Fruit fly (Drosophila melanogaster) whole organism, embryonic: Measurements from ENCODE around the gene CG31131.

Experiments used
- Atf3 ChIP-seq: fragments of 200-800 bp; sonication (Bioruptor generic); optimal IDR thresholded peaks from 3 replicates; lab custom pipeline; 2016; ENCODE audit warnings: missing biosample characterization, missing genetic modification characterization
- CG10565 ChIP-seq: fragments of 200-800 bp; sonication (Bioruptor generic); optimal IDR thresholded peaks from 3 replicates; lab custom pipeline; 2016; ENCODE audit warnings: missing biosample characterization, mild to moderate bottlenecking, missing genetic modification characterization
- CG10959 ChIP-seq: fragments of 200-800 bp; sonication (Bioruptor generic); IDR thresholded peaks from 2 replicates; pipeline ENCODE4 v1.3.6; 2022; ENCODE audit warnings: missing biosample characterization, missing genetic modification characterization
- CG13296 ChIP-seq: fragments of 200-800 bp; sonication (Bioruptor generic); optimal IDR thresholded peaks from 3 replicates; lab custom pipeline; 2018; ENCODE audit warnings: missing biosample characterization, mild to moderate bottlenecking, missing genetic modification characterization
- CG14710 ChIP-seq: fragments of 200-800 bp; sonication (Bioruptor generic); optimal IDR thresholded peaks from 3 replicates; lab custom pipeline; 2019; ENCODE audit warnings: missing biosample characterization, mild to moderate bottlenecking, missing genetic modification characterization, moderate library complexity
- CG30020 ChIP-seq: fragments of 200-800 bp; optimal IDR thresholded peaks from 2 replicates; lab custom pipeline; 2019; ENCODE audit warnings: missing biosample characterization, mild to moderate bottlenecking, missing genetic modification characterization, moderate library complexity
- CG30403 ChIP-seq: fragments of 200-800 bp; sonication (Bioruptor generic); optimal IDR thresholded peaks from 3 replicates; lab custom pipeline; 2016; ENCODE audit warnings: missing biosample characterization, missing genetic modification characterization
- CG32767 ChIP-seq: fragments of 200-800 bp; sonication (Bioruptor generic); IDR thresholded peaks from 2 replicates; pipeline ENCODE4 v1.3.6; 2022; ENCODE audit warnings: missing biosample characterization, missing genetic modification characterization
- CG32772 ChIP-seq: fragments of 200-800 bp; sonication (Bioruptor generic); IDR thresholded peaks from 2 replicates; pipeline ENCODE4 v1.3.6; 2022; ENCODE audit warnings: missing biosample characterization, missing genetic modification characterization
- CG4328 ChIP-seq: fragments of 200-800 bp; sonication (Bioruptor generic); optimal IDR thresholded peaks from 3 replicates; lab custom pipeline; 2017; ENCODE audit warnings: missing biosample characterization, missing genetic modification reagents, missing genetic modification characterization
- CG6813 ChIP-seq: fragments of 200-800 bp; sonication (Bioruptor generic); optimal IDR thresholded peaks from 2 replicates; lab custom pipeline; 2017; ENCODE audit warnings: missing biosample characterization, missing genetic modification characterization, mild to moderate bottlenecking, moderate library complexity, missing genetic modification reagents
- CG7839 ChIP-seq: fragments of 200-800 bp; sonication (Bioruptor generic); optimal IDR thresholded peaks from 3 replicates; lab custom pipeline; 2018; ENCODE audit warnings: missing biosample characterization, mild to moderate bottlenecking, missing genetic modification characterization, moderate library complexity
- CG8388 ChIP-seq: fragments of 200-800 bp; sonication (Bioruptor generic); optimal IDR thresholded peaks from 2 replicates; lab custom pipeline; 2019; ENCODE audit warnings: missing biosample characterization, mild to moderate bottlenecking, missing genetic modification characterization, moderate library complexity
- CG8944 ChIP-seq: fragments of 200-800 bp; sonication (Bioruptor generic); optimal IDR thresholded peaks from 3 replicates; lab custom pipeline; 2016; ENCODE audit warnings: missing biosample characterization, missing genetic modification characterization
- CG9817 ChIP-seq: fragments of 200-800 bp; sonication (Bioruptor generic); optimal IDR thresholded peaks from 2 replicates; lab custom pipeline; 2018; ENCODE audit warnings: missing biosample characterization, mild to moderate bottlenecking, missing genetic modification characterization, moderate library complexity
- D ChIP-seq, 2 experiments: fragments of 200-800 bp in 1 of 2; fragments of >200 bp in 1 of 2; sonication (Bioruptor generic) in 1 of 2; optimal IDR thresholded peaks; 2 replicates in 1 of 2; 3 replicates in 1 of 2; lab custom pipeline; 2017; ENCODE audit warnings: mild to moderate bottlenecking in 1 of 2, missing biosample characterization in 1 of 2, missing genetic modification characterization in 1 of 2, missing genetic modification reagents in 1 of 2
- ERR ChIP-seq: fragments of 200-800 bp; sonication (Bioruptor generic); optimal IDR thresholded peaks from 2 replicates; lab custom pipeline; 2016; ENCODE audit warnings: missing biosample characterization, missing genetic modification characterization
- Fer3 ChIP-seq: fragments of 200-800 bp; sonication (Bioruptor generic); optimal IDR thresholded peaks from 2 replicates; lab custom pipeline; 2018; ENCODE audit warnings: missing biosample characterization, mild to moderate bottlenecking, missing genetic modification characterization, moderate library complexity
- GATAe ChIP-seq: fragments of 200-800 bp; sonication (Bioruptor generic); conservative IDR thresholded peaks from 2 replicates; pipeline ENCODE4 v1.3.6; 2022; ENCODE audit warnings: missing biosample characterization, missing genetic modification characterization
- Hey ChIP-seq: fragments of 200-800 bp; sonication (Bioruptor generic); optimal IDR thresholded peaks from 3 replicates; lab custom pipeline; 2018; ENCODE audit warnings: missing biosample characterization, mild to moderate bottlenecking, missing genetic modification characterization
- Myb ChIP-seq: fragments of 200-800 bp; sonication (Bioruptor generic); optimal IDR thresholded peaks from 2 replicates; lab custom pipeline; 2016; ENCODE audit warnings: missing biosample characterization, missing genetic modification characterization
- Nf-YB ChIP-seq: fragments of 200-800 bp; sonication (Bioruptor generic); optimal IDR thresholded peaks from 3 replicates; lab custom pipeline; 2019; ENCODE audit warnings: missing biosample characterization, mild to moderate bottlenecking, missing genetic modification characterization, moderate library complexity
- Oli ChIP-seq: fragments of 200-800 bp; sonication (Bioruptor generic); optimal IDR thresholded peaks from 2 replicates; lab custom pipeline; 2018; ENCODE audit warnings: missing biosample characterization, mild to moderate bottlenecking, missing genetic modification characterization, moderate library complexity
- Optix ChIP-seq: fragments of 200-800 bp; sonication (Bioruptor generic); IDR thresholded peaks from 3 replicates; pipeline ENCODE4 v1.3.6; 2022; ENCODE audit warnings: missing biosample characterization, missing genetic modification characterization
- Rx ChIP-seq: fragments of 200-800 bp; sonication (Bioruptor generic); IDR thresholded peaks from 2 replicates; pipeline ENCODE4 v1.3.6; 2022; ENCODE audit warnings: missing biosample characterization, missing genetic modification characterization
- Xrp1 ChIP-seq: fragments of 200-800 bp; sonication (Bioruptor generic); IDR thresholded peaks from 2 replicates; pipeline ENCODE4 v1.3.6; 2022; ENCODE audit warnings: missing biosample characterization, missing genetic modification characterization
- bsh ChIP-seq, 2 experiments: fragments of 200-800 bp; sonication (Bioruptor generic); optimal IDR thresholded peaks; 2 replicates each; lab custom pipeline; 2017 to 2018; ENCODE audit warnings: mild to moderate bottlenecking in 2 of 2, missing biosample characterization in 2 of 2, missing genetic modification characterization in 2 of 2, moderate library complexity in 1 of 2
- cad ChIP-seq: fragments of >200 bp; optimal IDR thresholded peaks from 2 replicates; lab custom pipeline; 2017; ENCODE audit warnings: missing biosample characterization, missing genetic modification characterization
- crp ChIP-seq, 2 experiments: fragments of 200-800 bp; sonication (Bioruptor generic); optimal IDR thresholded peaks; 2 replicates in 1 of 2; 3 replicates in 1 of 2; lab custom pipeline; 2017; ENCODE audit warnings: missing biosample characterization in 2 of 2, missing genetic modification characterization in 2 of 2, mild to moderate bottlenecking in 1 of 2, moderate library complexity in 1 of 2
- dan ChIP-seq: fragments of 200-800 bp; sonication (Bioruptor generic); IDR thresholded peaks from 2 replicates; pipeline ENCODE4 v1.3.6; 2022; ENCODE audit warnings: missing biosample characterization, missing genetic modification characterization
- eve ChIP-seq, 2 experiments: fragments of >200 bp; optimal IDR thresholded peaks; 2 replicates each; lab custom pipeline; 2017; ENCODE audit warnings: missing biosample characterization in 2 of 2, missing genetic modification characterization in 2 of 2
- fd96Cb ChIP-seq: fragments of 200-800 bp; sonication (Bioruptor generic); optimal IDR thresholded peaks from 2 replicates; lab custom pipeline; 2018; ENCODE audit warnings: missing biosample characterization, mild to moderate bottlenecking, missing genetic modification characterization, moderate library complexity
- fru ChIP-seq: fragments of >200 bp; optimal IDR thresholded peaks from 2 replicates; lab custom pipeline; 2017
- grau ChIP-seq: fragments of 200-800 bp; optimal IDR thresholded peaks from 3 replicates; lab custom pipeline; 2019; ENCODE audit warnings: missing biosample characterization, mild to moderate bottlenecking, missing genetic modification characterization, moderate library complexity
- h ChIP-seq: fragments of >200 bp; optimal IDR thresholded peaks from 2 replicates; lab custom pipeline; 2017
- kni ChIP-seq: fragments of 200-800 bp; sonication (Bioruptor generic); optimal IDR thresholded peaks from 3 replicates; lab custom pipeline; 2017; ENCODE audit warnings: mild to moderate bottlenecking, missing biosample characterization, missing genetic modification reagents, missing genetic modification characterization
- lab ChIP-seq: fragments of 200-800 bp; sonication (Bioruptor generic); optimal IDR thresholded peaks from 3 replicates; lab custom pipeline; 2017; ENCODE audit warnings: missing biosample characterization, missing genetic modification characterization, mild to moderate bottlenecking, moderate library complexity, missing genetic modification reagents
- nau ChIP-seq: fragments of 200-800 bp; sonication (Bioruptor generic); optimal IDR thresholded peaks from 3 replicates; lab custom pipeline; 2017; ENCODE audit warnings: missing biosample characterization, mild to moderate bottlenecking, missing genetic modification characterization, missing genetic modification reagents
- nerfin-2 ChIP-seq: fragments of 200-800 bp; sonication (Bioruptor generic); IDR thresholded peaks from 2 replicates; pipeline ENCODE4 v1.3.6; 2022; ENCODE audit warnings: missing biosample characterization, missing genetic modification characterization; ENCODE audit not compliant: partially characterized antibody
- pb ChIP-seq: fragments of 200-800 bp; sonication (Bioruptor generic); optimal IDR thresholded peaks from 3 replicates; lab custom pipeline; 2016; ENCODE audit warnings: missing biosample characterization, missing genetic modification characterization
- peb ChIP-seq: fragments of 200-800 bp; sonication (Bioruptor generic); IDR thresholded peaks from 2 replicates; pipeline ENCODE4 v1.3.6; 2022; ENCODE audit warnings: missing biosample characterization, missing genetic modification characterization
- pnt ChIP-seq: fragments of 200-800 bp; sonication (Bioruptor generic); optimal IDR thresholded peaks from 3 replicates; lab custom pipeline; 2016; ENCODE audit warnings: missing biosample characterization, missing genetic modification characterization
- tio ChIP-seq: fragments of 200-800 bp; sonication (Bioruptor generic); optimal IDR thresholded peaks from 2 replicates; lab custom pipeline; 2017; ENCODE audit warnings: missing biosample characterization, missing genetic modification characterization, inconsistent platforms
- toy ChIP-seq: fragments of 200-800 bp; sonication (Bioruptor generic); IDR thresholded peaks from 2 replicates; pipeline ENCODE4 v1.3.6; 2022; ENCODE audit warnings: missing biosample characterization, missing genetic modification characterization
- vfl ChIP-seq: fragments of 200-800 bp; sonication (Bioruptor generic); optimal IDR thresholded peaks from 2 replicates; lab custom pipeline; 2016; ENCODE audit warnings: missing biosample characterization, missing genetic modification characterization
- vnd ChIP-seq: fragments of 200-800 bp; sonication (Bioruptor generic); IDR thresholded peaks from 3 replicates; pipeline ENCODE4 v1.3.6; 2022; ENCODE audit warnings: missing biosample characterization, missing genetic modification characterization; ENCODE audit not compliant: partially characterized antibody
- wek ChIP-seq: fragments of 200-800 bp; sonication (Bioruptor generic); optimal IDR thresholded peaks from 3 replicates; lab custom pipeline; 2018; ENCODE audit warnings: missing biosample characterization, mild to moderate bottlenecking, missing genetic modification characterization, moderate library complexity
- zf30C ChIP-seq: fragments of 200-800 bp; sonication (Bioruptor generic); optimal IDR thresholded peaks from 3 replicates; lab custom pipeline; 2018; ENCODE audit warnings: missing biosample characterization, mild to moderate bottlenecking, missing genetic modification characterization

Gene CG31131

dm6 chr3R:27937752-27938694 lies 25.0 kb downstream of the CG31131 start, which contains the start of the genes NSD and BOD1 (continued):
- no peak for TF ChIP-seq D (optimal IDR thresholded peaks at IDR 0.05; lab: Kevin White, UChicago)
- no peak for TF ChIP-seq D (GFP tag; optimal IDR thresholded peaks at IDR 0.05; lab: Kevin White, UChicago)
- peak; percentile 60 for TF ChIP-seq CG8388
- peak; percentile 42 for TF ChIP-seq lab (GFP tag; lab: Kevin White, UChicago)
- no peak for TF ChIP-seq vfl (GFP tag; lab: Kevin White, UChicago)
- no peak for TF ChIP-seq CG32767 (GFP tag; lab: Robert Waterston, UW)
- no peak for TF ChIP-seq nau (GFP tag; lab: Kevin White, UChicago)
- TF ChIP-seq Myb (GFP tag; lab: Kevin White, UChicago): peak; percentile 44
- peak; percentile 77 for TF ChIP-seq CG32772 (GFP tag; lab: Robert Waterston, UW)
- TF ChIP-seq pnt: no peak
- TF ChIP-seq bsh (GFP tag; optimal IDR thresholded peaks at IDR 0.05; lab: Kevin White, UChicago): peak in 1 of 2 experiments; percentile 51
- no peak for TF ChIP-seq CG13296
- TF ChIP-seq peb (GFP tag; lab: Robert Waterston, UW): no peak
- TF ChIP-seq pb (GFP tag; lab: Kevin White, UChicago): no peak
- no peak for TF ChIP-seq h
- TF ChIP-seq Oli (tag; lab: Kevin White, UChicago): peak; percentile 58
- peak; percentile 18 for TF ChIP-seq CG4328 (GFP tag; lab: Kevin White, UChicago)
- no peak for TF ChIP-seq CG8944 (GFP tag; lab: Kevin White, UChicago)
- peak; percentile 60 for TF ChIP-seq CG9817 (tag; lab: Kevin White, UChicago)
- TF ChIP-seq CG30020 (tag; lab: Kevin White, UChicago): peak; percentile 27
- TF ChIP-seq ERR (GFP tag; lab: Kevin White, UChicago): no peak
- TF ChIP-seq fd96Cb (tag; lab: Kevin White, UChicago): peak; percentile 10
- peak; percentile 90 for TF ChIP-seq nerfin-2 (GFP tag; lab: Robert Waterston, UW)
- peak; percentile 59 for TF ChIP-seq grau (tag; lab: Kevin White, UChicago)
- TF ChIP-seq vnd (GFP tag; lab: Robert Waterston, UW): peak; percentile 94
- peak; percentile 21 for TF ChIP-seq CG6813
- no peak for TF ChIP-seq cad (GFP tag; lab: Kevin White, UChicago)
- peak; percentile 72 for TF ChIP-seq Xrp1 (GFP tag; lab: Robert Waterston, UW)
- peak; percentile 61 for TF ChIP-seq CG14710 (tag; lab: Kevin White, UChicago)
- TF ChIP-seq CG10959 (GFP tag; lab: Robert Waterston, UW): peak; percentile 38; the same call in 1 of the 2 replicates
- TF ChIP-seq fru: no peak
- TF ChIP-seq tio (GFP tag; lab: Kevin White, UChicago): no peak
- TF ChIP-seq wek (GFP tag; lab: Kevin White, UChicago): no peak
- no peak for TF ChIP-seq Atf3 (GFP tag; lab: Kevin White, UChicago)
- peak; percentile 59 for TF ChIP-seq CG7839 (tag; lab: Kevin White, UChicago)
- peak in 1 of 2 experiments; percentile 39 for TF ChIP-seq crp (GFP tag; optimal IDR thresholded peaks at IDR 0.05; lab: Kevin White, UChicago)
- TF ChIP-seq CG30403 (GFP tag; lab: Kevin White, UChicago): peak; percentile 61
- no peak for TF ChIP-seq Nf-YB (GFP tag; lab: Kevin White, UChicago)
- peak; percentile 55; the same call in 1 of the 3 replicates for TF ChIP-seq Optix
- no peak for TF ChIP-seq GATAe (GFP tag; lab: Robert Waterston, UW)
- no peak for TF ChIP-seq kni (GFP tag; lab: Kevin White, UChicago)
- peak; percentile 63; the same call in 1 of the 2 replicates for TF ChIP-seq Rx (GFP tag; lab: Robert Waterston, UW)
- no peak for TF ChIP-seq toy (GFP tag; lab: Robert Waterston, UW)
- TF ChIP-seq Fer3 (tag; lab: Kevin White, UChicago): peak; percentile 39
- TF ChIP-seq dan (GFP tag; lab: Robert Waterston, UW): no peak
- no peak for TF ChIP-seq zf30C (GFP tag; lab: Kevin White, UChicago)
- TF ChIP-seq eve (GFP tag; optimal IDR thresholded peaks at IDR 0.05; lab: Kevin White, UChicago): no peak
- TF ChIP-seq CG10565 (GFP tag; lab: Kevin White, UChicago): no peak
- TF ChIP-seq Hey (tag; lab: Kevin White, UChicago): no peak
